Worm (Caenorhabditis elegans): ENCODE measurements around the gene F42H10.3.

The F42H10.3 gene

DNA sequence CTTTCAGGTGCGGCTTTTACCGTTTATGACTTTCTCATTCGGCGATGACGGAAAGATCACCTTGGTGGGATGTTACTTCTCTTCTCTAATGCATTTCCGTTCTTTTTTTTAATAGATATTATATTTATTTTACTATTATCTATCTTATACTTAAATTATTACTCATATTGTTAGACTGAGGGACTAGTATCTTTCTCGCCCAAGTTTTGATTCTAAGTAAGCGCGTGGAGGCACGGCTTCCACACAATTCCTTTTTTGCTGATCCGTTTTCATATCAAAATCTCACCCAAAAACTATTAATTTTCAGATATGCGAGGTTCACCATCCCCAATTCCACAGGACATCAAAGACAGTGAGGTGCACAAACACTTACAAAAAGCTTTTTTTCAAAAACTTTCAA lies 45.8 kb downstream of the F42H10.3 start, which contains the start of gene ZC21.10:
ZC21.10 (plus strand) TSS at position 301 of the 400 bp plus-strand sequence.
- TF ChIP-seq ceh-14 (tag; optimal IDR thresholded peaks at IDR 0.05) (no peak), syd-9 (tag; optimal IDR thresholded peaks at IDR 0.05) (no peak), C38D4.7 (GFP tag; optimal IDR thresholded peaks at IDR 0.05) (no peak), ceh-9 (tag; optimal IDR thresholded peaks at IDR 0.05) (no peak), unc-3 (GFP tag; conservative IDR thresholded peaks at IDR 0.05) (no peak), unc-3 (tag; optimal IDR thresholded peaks at IDR 0.05) (no peak), fkh-6 (tag; optimal IDR thresholded peaks at IDR 0.05) (no peak), dve-1 (tag; optimal IDR thresholded peaks at IDR 0.05) (no peak), mec-3 (tag; optimal IDR thresholded peaks at IDR 0.05; ENCODE audit: borderline replicate concordance) (no peak), T23F11.4 (GFP tag; optimal IDR thresholded peaks at IDR 0.05) (no peak), madf-2 (tag; optimal IDR thresholded peaks at IDR 0.05) (no peak), nhr-232 (tag; optimal IDR thresholded peaks at IDR 0.05) (no peak)

DNA sequence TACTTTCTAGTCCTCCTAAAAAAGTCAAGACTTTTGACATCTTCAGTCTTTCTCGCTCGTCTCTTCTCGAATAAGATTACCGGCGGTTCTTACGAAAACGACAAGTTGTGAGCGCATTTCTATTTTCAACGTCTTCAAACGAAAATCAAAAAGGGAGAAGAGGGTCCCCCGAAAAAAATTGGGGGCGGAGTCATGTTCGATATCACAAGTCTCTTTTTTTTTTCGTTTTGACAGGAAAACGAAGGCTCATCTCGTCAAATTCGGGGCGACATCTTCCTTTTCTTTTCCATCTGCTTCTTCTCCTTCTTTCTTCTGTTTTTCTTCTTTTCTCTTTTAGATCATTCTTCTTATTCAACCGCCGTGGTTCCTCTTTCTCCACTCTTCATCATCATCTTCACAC lies 49.9 kb downstream of the F42H10.3 start:
- TF ChIP-seq pha-4 (tag; optimal IDR thresholded peaks at IDR 0.05): no peak
- peak; percentile 39 for TF ChIP-seq unc-42 (tag; optimal IDR thresholded peaks at IDR 0.05)

ce11 chrIII:8534647-8535181 lies 50.8 kb downstream of the F42H10.3 start, which contains the start of gene trp-1:
TSS of gene trp-1 (plus strand) at chrIII:8535131.
- TF ChIP-seq K09A11.1 (tag; optimal IDR thresholded peaks at IDR 0.05; ENCODE audit: insufficient read depth) (no peak), pax-1 (tag; optimal IDR thresholded peaks at IDR 0.05) (no peak), ztf-16 (tag; optimal IDR thresholded peaks at IDR 0.05) (no peak), hlh-6 (tag; optimal IDR thresholded peaks at IDR 0.05) (no peak), nhr-232 (tag; optimal IDR thresholded peaks at IDR 0.05) (no peak), unc-42 (tag; optimal IDR thresholded peaks at IDR 0.05) (no peak), dmd-4 (tag; optimal IDR thresholded peaks at IDR 0.05; ENCODE audit: borderline replicate concordance) (no peak), unc-55 (GFP tag; optimal IDR thresholded peaks at IDR 0.05) (no peak), ceh-22 (tag; optimal IDR thresholded peaks at IDR 0.05) (no peak), nfya-1 (tag; optimal IDR thresholded peaks at IDR 0.05) (no peak), ceh-48 (tag; optimal IDR thresholded peaks at IDR 0.05) (no peak), pha-2 (tag; optimal IDR thresholded peaks at IDR 0.05) (no peak), pros-1 (tag; optimal IDR thresholded peaks at IDR 0.05) (no peak), elt-4 (tag; optimal IDR thresholded peaks at IDR 0.05) (no peak), lin-11 (tag; optimal IDR thresholded peaks at IDR 0.05) (no peak), npax-4 (tag; optimal IDR thresholded peaks at IDR 0.05) (no peak), zip-5 (tag; optimal IDR thresholded peaks at IDR 0.05) (no peak), sdc-2 (tag; optimal IDR thresholded peaks at IDR 0.05) (no peak)

ce11 chrIII:8535445-8535844 lies 51.5 kb downstream of the F42H10.3 start:
- TF ChIP-seq K02D7.2 (tag; optimal IDR thresholded peaks at IDR 0.05) (no peak), C38D4.7 (GFP tag; optimal IDR thresholded peaks at IDR 0.05) (no peak), odd-2 (tag; optimal IDR thresholded peaks at IDR 0.05) (no peak), tbx-7 (tag; optimal IDR thresholded peaks at IDR 0.05) (no peak), ets-4 (tag; optimal IDR thresholded peaks at IDR 0.05) (no peak), pax-1 (tag; optimal IDR thresholded peaks at IDR 0.05) (no peak), C08G9.2 (tag; optimal IDR thresholded peaks at IDR 0.05) (no peak), ceh-31 (tag; optimal IDR thresholded peaks at IDR 0.05) (no peak), hlh-8 (tag; optimal IDR thresholded peaks at IDR 0.05) (no peak), sox-2 (GFP tag; IDR thresholded peaks at IDR 0.05) (no peak), eyg-1 (tag; optimal IDR thresholded peaks at IDR 0.05) (no peak), hlh-13 (GFP tag; optimal IDR thresholded peaks at IDR 0.05) (no peak)

All from whole organism, late embryonic.